Fruit fly (Drosophila melanogaster): ENCODE results near the gene CG13775.

The CG13775 gene

dm6 chr2L:6950096-6950495, 6.7 kb downstream of the CG13775 start, which contains the start of the genes Gas41 and SA1 (continued):
- TF ChIP-seq crp (GFP tag; optimal IDR thresholded peaks at IDR 0.05) (peak in 1 of 2 experiments; percentile 3), caup (GFP tag; optimal IDR thresholded peaks at IDR 0.05; ENCODE audit: severe bottlenecking) (peak; percentile 11), seq (GFP tag; IDR thresholded peaks at IDR 0.05) (peak; percentile 55; the same call in 1 of the 2 replicates), Hey (tag; optimal IDR thresholded peaks at IDR 0.05) (peak; percentile 46), hb (GFP tag; IDR thresholded peaks at IDR 0.05; ENCODE audit: partially characterized antibody) (peak; percentile 69), zfh2 (GFP tag; optimal IDR thresholded peaks at IDR 0.05) (peak; percentile 74), schlank (tag; optimal IDR thresholded peaks at IDR 0.05) (no peak), CG17359 (tag; optimal IDR thresholded peaks at IDR 0.05) (peak; percentile 93), CG6175 (GFP tag; IDR thresholded peaks at IDR 0.05) (peak; percentile 38; the same call in 1 of the 3 replicates), CG18619 (GFP tag; optimal IDR thresholded peaks at IDR 0.05) (peak; percentile 22), MBD-R2 (GFP tag; IDR thresholded peaks at IDR 0.05) (peak; percentile 78), CG13894 (tag; optimal IDR thresholded peaks at IDR 0.05) (peak; percentile 91), CTCF (GFP tag; optimal IDR thresholded peaks at IDR 0.05) (peak; percentile 28), E2f2 (GFP tag; IDR thresholded peaks at IDR 0.05) (0 out of 2 replicates have a peak, but pooled peaks have one; percentile 49), salm (tag; optimal IDR thresholded peaks at IDR 0.05) (peak; percentile 56), CG7963 (GFP tag; IDR thresholded peaks at IDR 0.05; ENCODE audit: partially characterized antibody) (0 out of 3 replicates have a peak, but pooled peaks have one; percentile 25), en (GFP tag; optimal IDR thresholded peaks at IDR 0.05) (no peak), CG7372 (GFP tag; IDR thresholded peaks at IDR 0.05) (peak; percentile 80), CG2875 (GFP tag; optimal IDR thresholded peaks at IDR 0.05) (peak; percentile 60), trem (tag; optimal IDR thresholded peaks at IDR 0.05) (peak; percentile 95), CG10462 (GFP tag; optimal IDR thresholded peaks at IDR 0.05) (peak; percentile 66), gro (GFP tag; optimal IDR thresholded peaks at IDR 0.05) (peak; percentile 41), CG12236 (GFP tag; optimal IDR thresholded peaks at IDR 0.05) (no peak), kah (GFP tag; optimal IDR thresholded peaks at IDR 0.05) (peak; percentile 54), fd102C (GFP tag; optimal IDR thresholded peaks at IDR 0.05) (peak; percentile 81), CG10267 (tag; optimal IDR thresholded peaks at IDR 0.05) (peak; percentile 83), ems (GFP tag; optimal IDR thresholded peaks at IDR 0.05) (no peak), CG43689 (GFP tag; IDR thresholded peaks at IDR 0.05) (peak; percentile 56; the same call in 1 of the 2 replicates), Mrtf (GFP tag; IDR thresholded peaks at IDR 0.05) (no peak), BtbVII (GFP tag; optimal IDR thresholded peaks at IDR 0.05) (peak; percentile 71), CG32767 (GFP tag; IDR thresholded peaks at IDR 0.05) (peak; percentile 70; the same call in 1 of the 2 replicates), CG18599 (GFP tag; optimal IDR thresholded peaks at IDR 0.05) (peak; percentile 91), CG3065 (GFP tag; optimal IDR thresholded peaks at IDR 0.05) (peak; percentile 84), CG10654 (GFP tag; optimal IDR thresholded peaks at IDR 0.05) (peak; percentile 78), ewg (GFP tag; optimal IDR thresholded peaks at IDR 0.05) (peak; percentile 33), Ravus (GFP tag; IDR thresholded peaks at IDR 0.05) (no peak), CG18476 (GFP tag; optimal IDR thresholded peaks at IDR 0.05) (no peak), bcd (GFP tag; optimal IDR thresholded peaks at IDR 0.05) (peak; percentile 58), Ets97D (GFP tag; optimal IDR thresholded peaks at IDR 0.05) (peak; percentile 66), Fer1 (GFP tag; optimal IDR thresholded peaks at IDR 0.05) (peak; percentile 88), Oaz (GFP tag; IDR thresholded peaks at IDR 0.05) (no peak), btn (GFP tag; optimal IDR thresholded peaks at IDR 0.05) (no peak), shn (GFP tag; optimal IDR thresholded peaks at IDR 0.05) (peak; percentile 24), CG1233 (GFP tag; optimal IDR thresholded peaks at IDR 0.05) (peak; percentile 81), CG1603 (tag; optimal IDR thresholded peaks at IDR 0.05) (peak; percentile 43), Taf1 (GFP tag; IDR thresholded peaks at IDR 0.05) (0 out of 2 replicates have a peak, but pooled peaks have one; percentile 35), CG18011 (GFP tag; optimal IDR thresholded peaks at IDR 0.05) (peak; percentile 77), CG7786 (GFP tag; optimal IDR thresholded peaks at IDR 0.05) (peak; percentile 47), Drgx (GFP tag; IDR thresholded peaks at IDR 0.05) (peak; percentile 86), CG8359 (GFP tag; optimal IDR thresholded peaks at IDR 0.05; ENCODE audit: borderline replicate concordance) (peak; percentile 18)

Data from whole organism, embryonic.